Fruit fly (Drosophila melanogaster) whole organism, prepupa: ENCODE results near the gene CG10650.

ENCODE experiments used
- CG10631 ChIP-seq: fragments of 200-800 bp; sonication (Bioruptor generic); optimal IDR thresholded peaks from 2 replicates; lab custom pipeline; 2016; ENCODE audit warnings: missing biosample characterization, missing genetic modification characterization
- CG10669 ChIP-seq: fragments of 200-800 bp; sonication (Bioruptor generic); optimal IDR thresholded peaks from 3 replicates; lab custom pipeline; 2018; ENCODE audit warnings: missing biosample characterization, mild to moderate bottlenecking, missing genetic modification characterization, moderate library complexity
- CG7368 ChIP-seq: fragments of 200-800 bp; sonication (Bioruptor generic); optimal IDR thresholded peaks from 3 replicates; lab custom pipeline; 2016; ENCODE audit warnings: missing biosample characterization, missing genetic modification characterization
- esn ChIP-seq: fragments of 200-800 bp; sonication (Bioruptor generic); optimal IDR thresholded peaks from 2 replicates; lab custom pipeline; 2016; ENCODE audit warnings: missing biosample characterization, mild to moderate bottlenecking, missing genetic modification characterization, moderate library complexity

dm6 chr2L:18979407-18979806 is 16.3 kb downstream of the CG10650 start:
- TF ChIP-seq esn (no peak), CG10631 (GFP tag; lab: Kevin White, UChicago) (no peak), CG7368 (GFP tag; lab: Kevin White, UChicago) (no peak), CG10669 (GFP tag; lab: Kevin White, UChicago) (no peak)
